Fruit fly (Drosophila melanogaster): ENCODE data around the gene CG31249.
A peak's percentile ranks its signal among the peaks of the same experiment; 100 is the strongest.

Gene CG31249

dm6 chr3R:17670202-17670856 lies 16.5 kb downstream of the CG31249 start:
- TF ChIP-seq svp (GFP tag) (peak; percentile 97), Eip93F (GFP tag; optimal IDR thresholded peaks at IDR 0.05) (no peak)

- no peak for TF ChIP-seq Hr38 (GFP tag; optimal IDR thresholded peaks at IDR 0.05)
Observed at dm6 chr3R:17667987-17668386, 18.9 kb downstream of the CG31249 start.

dm6 chr3R:17667279-17667678 lies 19.6 kb downstream of the CG31249 start, which contains the start of gene CG45045:
TSS of gene CG45045 (plus strand) at chr3R:17667572.
- no peak for TF ChIP-seq fd85E (GFP tag; optimal IDR thresholded peaks at IDR 0.05)
- peak; percentile 92 for TF ChIP-seq svp (GFP tag)

- TF ChIP-seq Eip78C (GFP tag) (no peak), CG1621 (tag; optimal IDR thresholded peaks at IDR 0.05) (no peak), vri (GFP tag; optimal IDR thresholded peaks at IDR 0.05) (no peak), fd59A (GFP tag; optimal IDR thresholded peaks at IDR 0.05) (no peak), CG34406 (GFP tag; optimal IDR thresholded peaks at IDR 0.05) (no peak), CG3919 (GFP tag; optimal IDR thresholded peaks at IDR 0.05) (no peak), Lpt (GFP tag; optimal IDR thresholded peaks at IDR 0.05) (no peak), dsx (GFP tag; optimal IDR thresholded peaks at IDR 0.05; ENCODE audit: poor library complexity, severe bottlenecking) (no peak), CG11294 (GFP tag; IDR thresholded peaks at IDR 0.05) (no peak), dac (GFP tag; optimal IDR thresholded peaks at IDR 0.05) (no peak), CG16779 (tag; optimal IDR thresholded peaks at IDR 0.05) (no peak), ss (GFP tag; optimal IDR thresholded peaks at IDR 0.05) (no peak), CG3032 (tag; optimal IDR thresholded peaks at IDR 0.05) (no peak), CG6854 (GFP tag; optimal IDR thresholded peaks at IDR 0.05) (no peak), Blimp-1 (GFP tag; optimal IDR thresholded peaks at IDR 0.05) (no peak), CG11902 (GFP tag; optimal IDR thresholded peaks at IDR 0.05) (no peak), Ets21C (GFP tag; optimal IDR thresholded peaks at IDR 0.05) (no peak), CG10669 (GFP tag; optimal IDR thresholded peaks at IDR 0.05) (no peak), CG8319 (GFP tag; optimal IDR thresholded peaks at IDR 0.05) (no peak)
Observed at dm6 chr3R:17666797-17667156, 20.1 kb downstream of the CG31249 start.

- TF ChIP-seq CG34406 (GFP tag; optimal IDR thresholded peaks at IDR 0.05) (no peak), CG7368 (GFP tag; optimal IDR thresholded peaks at IDR 0.05) (no peak), CG10669 (GFP tag; optimal IDR thresholded peaks at IDR 0.05) (no peak), CG11294 (GFP tag; IDR thresholded peaks at IDR 0.05) (no peak), fkh (GFP tag; optimal IDR thresholded peaks at IDR 0.05) (no peak)
Observed at dm6 chr3R:17666061-17666796, 20.6 kb downstream of the CG31249 start.

dm6 chr3R:17656923-17657322 lies 29.9 kb downstream of the CG31249 start:
- TF ChIP-seq Sox15 (GFP tag; optimal IDR thresholded peaks at IDR 0.05), result no peak
- no peak for TF ChIP-seq CG32006 (GFP tag; optimal IDR thresholded peaks at IDR 0.05)

dm6 chr3R:17655040-17655439 lies 31.8 kb downstream of the CG31249 start:
- TF ChIP-seq CG34406 (GFP tag; optimal IDR thresholded peaks at IDR 0.05), result peak; percentile 10
- no peak for TF ChIP-seq CG10669 (GFP tag; optimal IDR thresholded peaks at IDR 0.05)
- peak; percentile 10 for TF ChIP-seq achi (GFP tag; optimal IDR thresholded peaks at IDR 0.05)
- TF ChIP-seq salr (GFP tag; optimal IDR thresholded peaks at IDR 0.05), result no peak
